Worm (Caenorhabditis elegans) whole organism, L1 larva: Measurements from ENCODE around the gene let-805.

Source experiments
- F16B12.6 ChIP-seq: fragments of 150-350 bp; optimal IDR thresholded peaks from 2 replicates; lab custom pipeline; 2014; ENCODE audit warnings: missing biosample characterization, missing genetic modification characterization
- aly-2 ChIP-seq: fragments of 150-350 bp; optimal IDR thresholded peaks from 2 replicates; lab custom pipeline; 2014; ENCODE audit warnings: missing biosample characterization, missing genetic modification characterization
- ceh-82 ChIP-seq, 3 experiments: fragments of 150-350 bp in 1 of 3; sonication (generic microtip) in 2 of 3; optimal IDR thresholded peaks; 2 replicates each; lab custom pipeline; 2014 to 2017; ENCODE audit warnings: missing biosample characterization in 3 of 3, missing genetic modification characterization in 3 of 3
- ces-1 ChIP-seq: fragments of 150-350 bp; optimal IDR thresholded peaks from 2 replicates; lab custom pipeline; 2014; ENCODE audit warnings: missing biosample characterization, missing genetic modification reagents, missing genetic modification characterization
- lin-35 ChIP-seq, 2 experiments: fragments of 150-350 bp; optimal IDR thresholded peaks; 2 replicates each; lab custom pipeline; 2014; ENCODE audit warnings: missing biosample characterization in 2 of 2, missing genetic modification characterization in 2 of 2, missing genetic modification reagents in 2 of 2
- mep-1 ChIP-seq: fragments of 150-350 bp; optimal IDR thresholded peaks from 2 replicates; lab custom pipeline; 2014; ENCODE audit warnings: missing biosample characterization, missing genetic modification characterization
- nhr-12 ChIP-seq: sonication (generic microtip); optimal IDR thresholded peaks from 2 replicates; lab custom pipeline; 2017; ENCODE audit warnings: missing biosample characterization, missing genetic modification characterization
- nhr-76 ChIP-seq: sonication (generic microtip); optimal IDR thresholded peaks from 2 replicates; lab custom pipeline; 2017; ENCODE audit warnings: missing biosample characterization, missing genetic modification characterization
- nhr-90 ChIP-seq: sonication (generic microtip); optimal IDR thresholded peaks from 2 replicates; lab custom pipeline; 2016; ENCODE audit warnings: mild to moderate bottlenecking, missing genetic modification characterization, missing compliant biosample characterization; ENCODE audit not compliant: poor library complexity
- ztf-11 ChIP-seq, 2 experiments: sonication (generic microtip); optimal IDR thresholded peaks; 2 replicates each; lab custom pipeline; 2016 to 2017; ENCODE audit warnings: missing genetic modification characterization in 2 of 2, missing biosample characterization in 1 of 2, missing compliant biosample characterization in 1 of 2

DNA sequence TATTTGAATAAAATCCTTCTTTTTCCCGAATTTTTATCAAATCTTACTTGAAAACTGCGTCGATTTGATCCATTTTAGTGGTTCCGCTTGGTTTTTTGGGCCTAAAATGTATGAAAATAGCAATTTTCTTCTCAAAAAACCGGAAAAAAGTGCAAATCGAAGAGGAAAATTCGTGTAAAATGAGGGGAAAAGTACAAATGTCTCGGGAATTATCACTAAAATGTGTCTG is 67.0 kb downstream of the let-805 start, which contains the start of gene Y71H2AM.11:
- TF ChIP-seq nhr-90 (tag; lab: Kevin White, UChicago) (no peak), lin-35 (GFP tag; optimal IDR thresholded peaks at IDR 0.05; lab: Kevin White, UChicago) (no peak), ceh-82 (tag; optimal IDR thresholded peaks at IDR 0.05; lab: Kevin White, UChicago) (no peak), ces-1 (GFP tag; lab: Kevin White, UChicago) (no peak), aly-2 (tag; lab: Kevin White, UChicago) (no peak), nhr-76 (tag; lab: Kevin White, UChicago) (no peak), mep-1 (tag; lab: Kevin White, UChicago) (no peak), ztf-11 (tag; optimal IDR thresholded peaks at IDR 0.05; lab: Kevin White, UChicago) (no peak), nhr-12 (tag; lab: Kevin White, UChicago) (no peak), F16B12.6 (no peak)
